Fruit fly (Drosophila melanogaster): ENCODE data around the gene sav.

sav gene

dm6 chr3R:23061209-23061608 lies at the start of gene sav, which contains the start of gene Ublcp1:
sav (minus strand) TSS chr3R:23061304.
Ublcp1 (plus strand) TSS chr3R:23061493.
- no peak for TF ChIP-seq Sp1 (GFP tag; optimal IDR thresholded peaks at IDR 0.05)
- TF ChIP-seq Mio (GFP tag; optimal IDR thresholded peaks at IDR 0.05), result no peak
- peak; percentile 13 for TF ChIP-seq psq (GFP tag; optimal IDR thresholded peaks at IDR 0.05)
- TF ChIP-seq rgr (GFP tag; optimal IDR thresholded peaks at IDR 0.05), result peak; percentile 35
- peak; percentile 24 for TF ChIP-seq h (GFP tag; optimal IDR thresholded peaks at IDR 0.05)
- TF ChIP-seq Rel (GFP tag; optimal IDR thresholded peaks at IDR 0.05), result no peak
- TF ChIP-seq Rel (tag; optimal IDR thresholded peaks at IDR 0.05), result peak; percentile 59
- peak; percentile 10 for TF ChIP-seq sage (GFP tag; optimal IDR thresholded peaks at IDR 0.05)
- no peak for TF ChIP-seq br (GFP tag; optimal IDR thresholded peaks at IDR 0.05)
- peak in 1 of 2 experiments; percentile 24 for TF ChIP-seq foxo (GFP tag; optimal IDR thresholded peaks at IDR 0.05)
- no peak for TF ChIP-seq CG9705 (GFP tag; optimal IDR thresholded peaks at IDR 0.05)

dm6 chr3R:23110724-23111123 lies 49.6 kb upstream of the sav start:
- no peak for TF ChIP-seq tai (GFP tag; optimal IDR thresholded peaks at IDR 0.05)

- TF ChIP-seq sage (GFP tag; optimal IDR thresholded peaks at IDR 0.05), result no peak
- no peak for TF ChIP-seq brk (GFP tag; optimal IDR thresholded peaks at IDR 0.05)
- TF ChIP-seq N (GFP tag; optimal IDR thresholded peaks at IDR 0.05), result no peak
- TF ChIP-seq Jra (GFP tag; optimal IDR thresholded peaks at IDR 0.05), result no peak
- TF ChIP-seq CG32264 (GFP tag; optimal IDR thresholded peaks at IDR 0.05), result no peak
- TF ChIP-seq psq (GFP tag; optimal IDR thresholded peaks at IDR 0.05), result no peak
- no peak for TF ChIP-seq OdsH (GFP tag; optimal IDR thresholded peaks at IDR 0.05)
- TF ChIP-seq CrebA (GFP tag; optimal IDR thresholded peaks at IDR 0.05; ENCODE audit: borderline replicate concordance), result no peak
- TF ChIP-seq HLH106 (tag; optimal IDR thresholded peaks at IDR 0.05), result no peak
- TF ChIP-seq usp (GFP tag; optimal IDR thresholded peaks at IDR 0.05), result no peak
- no peak for TF ChIP-seq Mio (GFP tag; optimal IDR thresholded peaks at IDR 0.05)
- no peak for TF ChIP-seq Sp1 (GFP tag; optimal IDR thresholded peaks at IDR 0.05)
- no peak for TF ChIP-seq Myc (optimal IDR thresholded peaks at IDR 0.05)
- no peak for TF ChIP-seq Dif (GFP tag; optimal IDR thresholded peaks at IDR 0.05; ENCODE audit: partially characterized antibody)
- no peak for TF ChIP-seq Dfd (GFP tag; optimal IDR thresholded peaks at IDR 0.05)
- TF ChIP-seq Hnf4 (GFP tag; optimal IDR thresholded peaks at IDR 0.05), result no peak
- TF ChIP-seq dmrt93B (GFP tag; optimal IDR thresholded peaks at IDR 0.05), result no peak
- no peak for TF ChIP-seq ey (GFP tag; optimal IDR thresholded peaks at IDR 0.05)
Observed at dm6 chr3R:23099233-23099632, 38.1 kb upstream of the sav start, which contains the start of gene CG6738. CG6738 (plus strand) TSS chr3R:23099533.

- TF ChIP-seq lola (GFP tag; optimal IDR thresholded peaks at IDR 0.05) (no peak), Rel (GFP tag; optimal IDR thresholded peaks at IDR 0.05) (no peak), Rel (tag; optimal IDR thresholded peaks at IDR 0.05) (peak; percentile 26)
Observed at dm6 chr3R:23097197-23097809, 36.2 kb upstream of the sav start, which contains the start of gene CG6733. CG6733 (plus strand) TSS chr3R:23097728.

DNA sequence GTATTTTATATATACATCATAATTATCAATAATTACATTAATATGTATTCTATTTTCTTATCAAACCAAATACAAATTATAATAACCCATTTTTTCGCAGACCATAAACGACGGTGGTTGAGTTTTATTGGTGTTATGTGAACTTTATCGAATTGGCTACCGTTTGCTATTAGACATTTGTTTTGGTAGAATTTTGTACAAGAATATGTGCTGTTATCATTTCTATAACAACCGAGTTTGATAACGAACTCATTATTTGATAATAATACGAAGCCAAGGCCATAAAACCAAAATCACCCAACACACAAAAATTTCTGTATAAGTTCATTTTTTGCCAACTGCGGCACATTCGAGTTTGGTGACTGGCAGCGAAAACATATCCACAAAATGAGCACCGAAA lies 34.2 kb upstream of the sav start, which contains the start of gene CG17109:
CG17109 (plus strand) TSS at position 345 of the 400 bp plus-strand sequence.
- TF ChIP-seq Abd-B (GFP tag; optimal IDR thresholded peaks at IDR 0.05), result no peak
- no peak for TF ChIP-seq jim (GFP tag; optimal IDR thresholded peaks at IDR 0.05)
- TF ChIP-seq N (GFP tag; optimal IDR thresholded peaks at IDR 0.05), result no peak
- TF ChIP-seq sage (GFP tag; optimal IDR thresholded peaks at IDR 0.05), result no peak
- TF ChIP-seq foxo (GFP tag; optimal IDR thresholded peaks at IDR 0.05), result no peak
- TF ChIP-seq Dif (GFP tag; optimal IDR thresholded peaks at IDR 0.05; ENCODE audit: partially characterized antibody), result no peak
- no peak for TF ChIP-seq brk (GFP tag; optimal IDR thresholded peaks at IDR 0.05)
- no peak for TF ChIP-seq woc (GFP tag; optimal IDR thresholded peaks at IDR 0.05)
- TF ChIP-seq ey (GFP tag; optimal IDR thresholded peaks at IDR 0.05), result no peak
- no peak for TF ChIP-seq Myc (optimal IDR thresholded peaks at IDR 0.05)
- TF ChIP-seq Dfd (GFP tag; optimal IDR thresholded peaks at IDR 0.05), result no peak
- TF ChIP-seq pan (optimal IDR thresholded peaks at IDR 0.05), result no peak
- TF ChIP-seq Vsx2 (GFP tag; optimal IDR thresholded peaks at IDR 0.05; ENCODE audit: partially characterized antibody), result no peak
- TF ChIP-seq Hr83 (GFP tag; optimal IDR thresholded peaks at IDR 0.05; ENCODE audit: poor library complexity, severe bottlenecking), result no peak
- no peak for TF ChIP-seq Jra (GFP tag; optimal IDR thresholded peaks at IDR 0.05)
- TF ChIP-seq CG9705 (GFP tag; optimal IDR thresholded peaks at IDR 0.05), result no peak
- no peak for TF ChIP-seq GATAd (GFP tag; optimal IDR thresholded peaks at IDR 0.05)

All from whole organism, wandering third instar larva.